Fruit fly (Drosophila melanogaster): ENCODE results near the gene CG13083.

CG13083 gene

DNA sequence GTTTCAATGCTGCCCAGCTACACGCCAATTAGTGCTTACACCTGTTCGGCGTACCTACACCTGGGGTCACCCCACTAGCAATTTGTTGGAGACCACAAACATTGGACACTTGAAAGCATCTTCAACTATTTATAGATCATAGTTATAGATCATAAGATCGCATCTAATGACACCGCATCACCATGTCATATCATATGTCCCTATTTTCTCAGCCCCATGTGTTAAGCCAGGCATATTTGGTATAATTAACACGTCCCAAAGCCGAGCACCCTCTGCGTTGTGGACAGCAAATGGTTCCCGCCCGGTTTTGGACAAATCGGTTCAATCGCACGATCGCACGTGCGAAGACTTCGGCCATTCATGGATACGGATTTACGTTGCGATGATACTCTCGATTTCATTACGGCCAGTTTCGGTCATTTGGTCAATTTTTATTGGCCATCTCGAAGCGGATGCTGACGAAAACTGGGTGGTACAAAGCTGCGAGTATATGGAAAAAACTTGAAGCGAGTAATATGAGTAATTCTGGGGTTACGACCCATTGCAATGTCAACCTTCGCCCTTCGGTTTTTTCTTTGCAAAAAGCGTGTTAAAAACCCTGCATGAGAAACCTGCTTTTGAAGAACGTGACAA is 47.6 kb upstream of the CG13083 start (continued):
- TF ChIP-seq CG1647 (GFP tag; optimal IDR thresholded peaks at IDR 0.05) (peak; percentile 23), ewg (GFP tag; optimal IDR thresholded peaks at IDR 0.05) (peak; percentile 78), CG12236 (GFP tag; optimal IDR thresholded peaks at IDR 0.05) (peak; percentile 24), CG12769 (tag; optimal IDR thresholded peaks at IDR 0.05) (peak; percentile 99), CG3407 (GFP tag; optimal IDR thresholded peaks at IDR 0.05) (peak; percentile 61), CG32772 (GFP tag; IDR thresholded peaks at IDR 0.05) (peak; percentile 62), CG4360 (GFP tag; IDR thresholded peaks at IDR 0.05) (no peak), BtbVII (GFP tag; optimal IDR thresholded peaks at IDR 0.05) (peak; percentile 46), wek (GFP tag; optimal IDR thresholded peaks at IDR 0.05) (peak; percentile 64), tx (GFP tag; optimal IDR thresholded peaks at IDR 0.05) (peak; percentile 53), Eip74EF (GFP tag; optimal IDR thresholded peaks at IDR 0.05) (peak in 1 of 2 experiments; percentile 72), CG14965 (GFP tag; optimal IDR thresholded peaks at IDR 0.05; ENCODE audit: borderline replicate concordance) (no peak), Rfx (GFP tag; IDR thresholded peaks at IDR 0.05) (peak; percentile 83), CG5245 (GFP tag; optimal IDR thresholded peaks at IDR 0.05) (peak; percentile 72), CG14667 (GFP tag; IDR thresholded peaks at IDR 0.05) (peak; percentile 61), CG11504 (tag; optimal IDR thresholded peaks at IDR 0.05) (peak; percentile 94), Xrp1 (GFP tag; IDR thresholded peaks at IDR 0.05) (peak; percentile 80), CG8478 (optimal IDR thresholded peaks at IDR 0.05) (no peak), CG16815 (GFP tag; optimal IDR thresholded peaks at IDR 0.05) (peak; percentile 46), HHEX (GFP tag; optimal IDR thresholded peaks at IDR 0.05) (peak; percentile 75), Sox100B (GFP tag; optimal IDR thresholded peaks at IDR 0.05) (peak; percentile 65), Ets65A (GFP tag) (peak; percentile 97), Ssrp (tag; optimal IDR thresholded peaks at IDR 0.05) (peak; percentile 88), eve (GFP tag; optimal IDR thresholded peaks at IDR 0.05) (no peak), gem (tag; optimal IDR thresholded peaks at IDR 0.05) (peak; percentile 84), bsh (GFP tag; optimal IDR thresholded peaks at IDR 0.05) (peak in 1 of 2 experiments; percentile 77), sob (GFP tag; IDR thresholded peaks at IDR 0.05) (peak; percentile 64), NFAT (GFP tag; IDR thresholded peaks at IDR 0.05) (peak; percentile 48; the same call in 1 of the 2 replicates), ro (GFP tag; IDR thresholded peaks at IDR 0.05) (no peak), Six4 (GFP tag; optimal IDR thresholded peaks at IDR 0.05) (peak; percentile 64), CG4424 (GFP tag; optimal IDR thresholded peaks at IDR 0.05) (peak; percentile 55), CTCF (GFP tag; optimal IDR thresholded peaks at IDR 0.05) (peak; percentile 5), CG33557 (GFP tag; optimal IDR thresholded peaks at IDR 0.05) (peak; percentile 45), CG15601 (tag; optimal IDR thresholded peaks at IDR 0.05) (peak; percentile 93), CG11695 (GFP tag; IDR thresholded peaks at IDR 0.05) (peak; percentile 84), CG13296 (GFP tag; optimal IDR thresholded peaks at IDR 0.05) (peak; percentile 56), grau (tag; optimal IDR thresholded peaks at IDR 0.05) (peak; percentile 83), Blimp-1 (GFP tag; optimal IDR thresholded peaks at IDR 0.05) (peak; percentile 94), Optix (GFP tag; IDR thresholded peaks at IDR 0.05) (peak; percentile 78), CG4854 (GFP tag; optimal IDR thresholded peaks at IDR 0.05) (peak; percentile 27), CG18476 (GFP tag; optimal IDR thresholded peaks at IDR 0.05) (peak; percentile 53), run (tag; optimal IDR thresholded peaks at IDR 0.05) (peak; percentile 90), psq (GFP tag; optimal IDR thresholded peaks at IDR 0.05) (peak; percentile 31), CG13424 (tag; optimal IDR thresholded peaks at IDR 0.05) (peak; percentile 81), CG9215 (GFP tag; IDR thresholded peaks at IDR 0.05) (peak; percentile 56), schlank (tag; optimal IDR thresholded peaks at IDR 0.05) (peak; percentile 84), CG10147 (GFP tag; optimal IDR thresholded peaks at IDR 0.05) (peak; percentile 56), vnd (GFP tag; IDR thresholded peaks at IDR 0.05; ENCODE audit: partially characterized antibody) (no peak), Dip2 (GFP tag; IDR thresholded peaks at IDR 0.05) (no peak), sens (GFP tag) (peak; percentile 91), sr (GFP tag; IDR thresholded peaks at IDR 0.05) (no peak)

Measured in whole organism, embryonic.